Worm (Caenorhabditis elegans) whole organism, young adult: ENCODE results near the gene ubc-26.

ENCODE experiments used
- B0019.2 ChIP-seq: fragments of 200-800 bp; sonication (Bioruptor generic); conservative IDR thresholded peaks from 2 replicates; pipeline ENCODE4 v1.3.6; 2022; ENCODE audit warnings: missing genetic modification reagents, missing genetic modification characterization, missing compliant biosample characterization
- K12H6.12 ChIP-seq: fragments of 200-800 bp; sonication (Bioruptor generic); optimal IDR thresholded peaks from 2 replicates; lab custom pipeline; 2018; ENCODE audit warnings: mild to moderate bottlenecking, missing genetic modification characterization, missing compliant biosample characterization
- aptf-2 ChIP-seq: fragments of 200-800 bp; sonication (Bioruptor generic); conservative IDR thresholded peaks from 2 replicates; pipeline ENCODE4 v1.3.6; 2022; ENCODE audit warnings: missing genetic modification reagents, missing genetic modification characterization, missing compliant biosample characterization
- ccch-3 ChIP-seq: fragments of 200-800 bp; sonication (Bioruptor generic); optimal IDR thresholded peaks from 2 replicates; lab custom pipeline; 2018; ENCODE audit warnings: mild to moderate bottlenecking, missing genetic modification characterization, missing compliant biosample characterization
- ets-4 ChIP-seq: fragments of 200-800 bp; sonication (Bioruptor generic); optimal IDR thresholded peaks from 2 replicates; lab custom pipeline; 2018; ENCODE audit warnings: mild to moderate bottlenecking, missing genetic modification characterization, missing compliant biosample characterization
- madf-6 ChIP-seq: fragments of 200-800 bp; sonication (Bioruptor generic); IDR thresholded peaks from 2 replicates; pipeline ENCODE4 v1.3.6; 2022; ENCODE audit warnings: missing genetic modification reagents, missing genetic modification characterization, missing compliant biosample characterization
- mcd-1 ChIP-seq: fragments of 200-800 bp; sonication (Bioruptor generic); IDR thresholded peaks from 2 replicates; pipeline ENCODE4 v1.3.6; 2022; ENCODE audit warnings: missing genetic modification reagents, missing genetic modification characterization, missing compliant biosample characterization
- nhr-90 ChIP-seq: sonication (generic microtip); optimal IDR thresholded peaks from 2 replicates; lab custom pipeline; 2016; ENCODE audit warnings: missing genotype, mild to moderate bottlenecking, missing genetic modification characterization, missing compliant biosample characterization
- snpc-1.3 ChIP-seq: sonication (generic microtip); optimal IDR thresholded peaks from 2 replicates; lab custom pipeline; 2017; ENCODE audit warnings: missing genetic modification characterization, mild to moderate bottlenecking, missing compliant biosample characterization, antibody characterized with exemption, moderate library complexity, missing genotype, missing genetic modification reagents; ENCODE audit not compliant: insufficient read depth
- snpc-4 ChIP-seq, 5 experiments: fragments of 150-350 bp in 1 of 5; sonication (generic microtip) in 4 of 5; optimal IDR thresholded peaks; 2 replicates each; lab custom pipeline; 2014 to 2018; ENCODE audit warnings: missing genetic modification characterization in 5 of 5, missing biosample characterization in 3 of 5, antibody characterized with exemption in 2 of 5, mild to moderate bottlenecking in 2 of 5, missing compliant biosample characterization in 2 of 5, missing genotype in 2 of 5, moderate library complexity in 2 of 5, missing genetic modification reagents in 1 of 5
- unc-62 ChIP-seq: fragments of 150-350 bp; optimal IDR thresholded peaks from 2 replicates; lab custom pipeline; 2014; ENCODE audit warnings: missing biosample characterization, missing genetic modification reagents, missing genetic modification characterization

ce11 chrII:2943966-2944365 lies 43.8 kb upstream of the ubc-26 start, which contains the start of the genes irld-50 and irld-49:
- TF ChIP-seq madf-6 (GFP tag; lab: Robert Waterston, UW) (no peak), aptf-2 (GFP tag; lab: Robert Waterston, UW) (no peak), unc-62 (GFP tag; lab: Kevin White, UChicago) (no peak), snpc-4 (GFP tag; optimal IDR thresholded peaks at IDR 0.05; lab: Kevin White, UChicago) (no peak), snpc-4 (tag; optimal IDR thresholded peaks at IDR 0.05; lab: Kevin White, UChicago) (no peak), K12H6.12 (no peak), snpc-1.3 (no peak), ccch-3 (GFP tag; lab: Kevin White, UChicago) (no peak), ets-4 (GFP tag; lab: Kevin White, UChicago) (no peak), B0019.2 (GFP tag; lab: Robert Waterston, UW) (no peak), nhr-90 (no peak), mcd-1 (GFP tag; lab: Robert Waterston, UW) (no peak)
